Worm (Caenorhabditis elegans): Measurements from ENCODE around the gene T24C2.5.

ce11 chrX:14541992-14542391 is 7.8 kb downstream of the T24C2.5 start, which contains the start of gene fbxa-81:
- TF ChIP-seq nhr-232 (tag; optimal IDR thresholded peaks at IDR 0.05): no peak
- no peak for TF ChIP-seq ama-1 (optimal IDR thresholded peaks at IDR 0.05)
- no peak for TF ChIP-seq elt-2 (tag; optimal IDR thresholded peaks at IDR 0.05)
- no peak for TF ChIP-seq madf-2 (tag; optimal IDR thresholded peaks at IDR 0.05)
- TF ChIP-seq ceh-24 (tag; optimal IDR thresholded peaks at IDR 0.05): no peak
- TF ChIP-seq dve-1 (tag; optimal IDR thresholded peaks at IDR 0.05): no peak
- TF ChIP-seq fkh-10 (GFP tag; optimal IDR thresholded peaks at IDR 0.05): no peak
